Worm (Caenorhabditis elegans) whole organism, late embryonic: Measurements from ENCODE around the gene ttr-25.

Experiments used
- Y22D7AL.16 ChIP-seq: sonication (generic microtip); optimal IDR thresholded peaks from 2 replicates; lab custom pipeline; 2016; ENCODE audit warnings: missing genetic modification characterization, missing compliant biosample characterization
- ceh-45 ChIP-seq: fragments of 200-800 bp; sonication (Bioruptor generic); IDR thresholded peaks from 2 replicates; pipeline ENCODE4 v1.3.6; 2022; ENCODE audit warnings: missing genetic modification reagents, missing genetic modification characterization, missing compliant biosample characterization
- ceh-6 ChIP-seq: fragments of 200-800 bp; sonication (Bioruptor generic); optimal IDR thresholded peaks from 2 replicates; lab custom pipeline; 2018; ENCODE audit warnings: mild to moderate bottlenecking, missing genetic modification characterization, missing compliant biosample characterization
- dmd-4 ChIP-seq: sonication (generic microtip); optimal IDR thresholded peaks from 2 replicates; lab custom pipeline; 2016; ENCODE audit warnings: borderline replicate concordance, missing genetic modification characterization, missing compliant biosample characterization
- fkh-10 ChIP-seq: fragments of 150-350 bp; optimal IDR thresholded peaks from 2 replicates; lab custom pipeline; 2014; ENCODE audit warnings: missing biosample characterization, missing genetic modification reagents, missing genetic modification characterization
- lin-11 ChIP-seq: fragments of 200-800 bp; sonication (Bioruptor generic); optimal IDR thresholded peaks from 2 replicates; lab custom pipeline; 2018; ENCODE audit warnings: mild to moderate bottlenecking, missing genetic modification characterization, missing compliant biosample characterization
- nfya-1 ChIP-seq: sonication (generic microtip); optimal IDR thresholded peaks from 2 replicates; lab custom pipeline; 2017; ENCODE audit warnings: missing genetic modification characterization, mild to moderate bottlenecking, missing compliant biosample characterization, antibody characterized with exemption, moderate library complexity
- nhr-11 ChIP-seq: fragments of 150-350 bp; optimal IDR thresholded peaks from 2 replicates; lab custom pipeline; 2014; ENCODE audit warnings: missing biosample characterization, missing genetic modification characterization
- pax-1 ChIP-seq: fragments of 150-350 bp; optimal IDR thresholded peaks from 2 replicates; lab custom pipeline; 2014; ENCODE audit warnings: missing biosample characterization, missing genetic modification characterization
- pha-2 ChIP-seq: sonication (generic microtip); optimal IDR thresholded peaks from 2 replicates; lab custom pipeline; 2017; ENCODE audit warnings: mild to moderate bottlenecking, missing genetic modification characterization, missing compliant biosample characterization
- pqm-1 ChIP-seq: sonication (generic microtip); optimal IDR thresholded peaks from 2 replicates; lab custom pipeline; 2016; ENCODE audit warnings: missing genetic modification characterization, missing compliant biosample characterization
- rnt-1 ChIP-seq: sonication (generic microtip); optimal IDR thresholded peaks from 2 replicates; lab custom pipeline; 2016; ENCODE audit warnings: missing genetic modification characterization, missing compliant biosample characterization
- tbx-2 ChIP-seq: sonication (generic microtip); optimal IDR thresholded peaks from 2 replicates; lab custom pipeline; 2016; ENCODE audit warnings: missing genetic modification characterization, missing compliant biosample characterization
- ttx-3 ChIP-seq: sonication (generic microtip); optimal IDR thresholded peaks from 2 replicates; lab custom pipeline; 2016; ENCODE audit warnings: missing genetic modification reagents, missing genetic modification characterization, missing compliant biosample characterization

ce11 chrV:18564786-18565185 is 8.3 kb downstream of the ttr-25 start, which contains the start of gene srg-34:
- no peak for TF ChIP-seq Y22D7AL.16 (tag; lab: Kevin White, UChicago)
- no peak for TF ChIP-seq ttx-3 (tag; lab: Kevin White, UChicago)
- no peak for TF ChIP-seq ceh-45 (GFP tag; lab: Robert Waterston, UW)
- TF ChIP-seq lin-11 (tag; lab: Kevin White, UChicago) = no peak
- TF ChIP-seq pqm-1 (tag; lab: Kevin White, UChicago) = no peak
- TF ChIP-seq rnt-1 (tag; lab: Kevin White, UChicago) = no peak
- TF ChIP-seq tbx-2 (tag; lab: Kevin White, UChicago) = no peak
- no peak for TF ChIP-seq nhr-11 (tag; lab: Kevin White, UChicago)
- no peak for TF ChIP-seq dmd-4 (tag; lab: Kevin White, UChicago)
- TF ChIP-seq fkh-10 (GFP tag; lab: Kevin White, UChicago) = no peak
- TF ChIP-seq nfya-1 = no peak
- no peak for TF ChIP-seq pha-2 (tag; lab: Kevin White, UChicago)
- TF ChIP-seq ceh-6 (GFP tag; lab: Kevin White, UChicago) = no peak
- TF ChIP-seq pax-1 (tag; lab: Kevin White, UChicago) = no peak
